Fruit fly (Drosophila melanogaster): ENCODE results near the gene CG5888.

Gene CG5888

dm6 chr2L:16390803-16391202 lies 57.5 kb downstream of the CG5888 start:
- TF ChIP-seq CG17801 (GFP tag; optimal IDR thresholded peaks at IDR 0.05; ENCODE audit: partially characterized antibody), result no peak

dm6 chr2L:16380973-16381372 lies 67.3 kb downstream of the CG5888 start:
- TF ChIP-seq CG17801 (GFP tag; optimal IDR thresholded peaks at IDR 0.05; ENCODE audit: partially characterized antibody), result no peak

- TF ChIP-seq CG17801 (GFP tag; optimal IDR thresholded peaks at IDR 0.05; ENCODE audit: partially characterized antibody), result no peak
Measured at dm6 chr2L:16374691-16375090, 73.6 kb downstream of the CG5888 start.

DNA sequence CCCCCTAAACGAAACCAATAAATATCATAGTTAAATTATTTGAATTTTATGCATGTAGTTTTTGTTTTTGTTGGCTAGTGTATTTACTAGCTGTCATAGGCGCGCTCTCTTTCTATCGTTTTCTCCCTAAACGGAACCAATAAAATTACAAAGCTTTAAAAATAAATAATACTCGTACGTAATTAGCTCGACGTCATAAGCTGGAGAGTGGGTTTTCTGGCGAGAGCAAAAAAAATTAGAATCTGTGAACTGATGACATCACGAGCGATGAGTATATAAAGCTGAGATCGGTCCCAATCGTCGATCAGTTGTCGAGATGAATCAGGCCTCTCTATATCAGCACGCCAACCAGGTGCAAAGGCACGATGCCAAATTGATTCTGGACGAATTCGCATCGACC lies 82.7 kb downstream of the CG5888 start, which contains the start of gene jhamt:
Gene jhamt (plus strand): TSS at position 301 of the 400 bp plus-strand sequence.
- TF ChIP-seq CG17801 (GFP tag; optimal IDR thresholded peaks at IDR 0.05; ENCODE audit: partially characterized antibody), result no peak

dm6 chr2L:16357865-16358264 lies 90.4 kb downstream of the CG5888 start:
- TF ChIP-seq CG17801 (GFP tag; optimal IDR thresholded peaks at IDR 0.05; ENCODE audit: partially characterized antibody), result no peak

DNA sequence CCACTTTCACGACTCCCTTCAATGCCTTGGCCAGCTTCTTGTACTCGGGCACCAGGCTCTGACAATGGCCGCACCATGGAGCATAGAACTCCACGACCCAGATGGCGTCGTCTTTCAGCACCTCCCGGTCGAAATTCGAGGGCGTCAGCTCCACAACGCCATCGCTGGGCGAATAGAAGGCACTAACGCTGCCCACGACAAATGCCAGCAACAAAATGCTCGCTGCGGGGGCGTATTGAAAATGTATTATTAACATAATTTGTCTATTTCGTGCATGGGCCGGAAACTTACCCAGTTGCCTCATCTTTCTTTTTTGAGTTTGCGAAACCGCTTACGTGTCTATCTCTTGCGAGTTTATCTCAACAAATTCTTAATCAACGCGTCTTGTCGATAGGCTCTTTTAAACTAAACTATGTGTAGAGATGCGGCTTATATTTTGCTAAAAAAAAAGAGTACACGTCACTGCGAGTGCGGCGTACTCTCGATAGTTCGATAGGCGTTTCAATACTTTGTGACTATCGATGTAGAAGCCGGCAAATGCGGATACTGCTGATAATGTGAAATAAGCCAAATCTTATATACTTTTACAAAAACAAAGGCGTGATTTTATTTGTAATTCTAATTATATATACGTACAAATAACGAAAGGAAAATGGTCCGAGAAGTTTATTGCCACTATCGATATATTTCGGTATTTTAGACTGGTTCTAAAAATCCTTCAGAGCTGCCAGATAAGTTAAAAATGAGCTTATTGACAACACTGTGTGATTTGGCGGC lies 91.8 kb downstream of the CG5888 start, which contains the start of gene CaBP1:
Gene CaBP1 (minus strand): TSS at position 487 of the 777 bp plus-strand sequence.
- peak; percentile 9 for TF ChIP-seq CG17801 (GFP tag; optimal IDR thresholded peaks at IDR 0.05; ENCODE audit: partially characterized antibody)

- no peak for TF ChIP-seq CG17801 (GFP tag; optimal IDR thresholded peaks at IDR 0.05; ENCODE audit: partially characterized antibody)
Measured at dm6 chr2L:16353765-16354164, 94.5 kb downstream of the CG5888 start.

DNA sequence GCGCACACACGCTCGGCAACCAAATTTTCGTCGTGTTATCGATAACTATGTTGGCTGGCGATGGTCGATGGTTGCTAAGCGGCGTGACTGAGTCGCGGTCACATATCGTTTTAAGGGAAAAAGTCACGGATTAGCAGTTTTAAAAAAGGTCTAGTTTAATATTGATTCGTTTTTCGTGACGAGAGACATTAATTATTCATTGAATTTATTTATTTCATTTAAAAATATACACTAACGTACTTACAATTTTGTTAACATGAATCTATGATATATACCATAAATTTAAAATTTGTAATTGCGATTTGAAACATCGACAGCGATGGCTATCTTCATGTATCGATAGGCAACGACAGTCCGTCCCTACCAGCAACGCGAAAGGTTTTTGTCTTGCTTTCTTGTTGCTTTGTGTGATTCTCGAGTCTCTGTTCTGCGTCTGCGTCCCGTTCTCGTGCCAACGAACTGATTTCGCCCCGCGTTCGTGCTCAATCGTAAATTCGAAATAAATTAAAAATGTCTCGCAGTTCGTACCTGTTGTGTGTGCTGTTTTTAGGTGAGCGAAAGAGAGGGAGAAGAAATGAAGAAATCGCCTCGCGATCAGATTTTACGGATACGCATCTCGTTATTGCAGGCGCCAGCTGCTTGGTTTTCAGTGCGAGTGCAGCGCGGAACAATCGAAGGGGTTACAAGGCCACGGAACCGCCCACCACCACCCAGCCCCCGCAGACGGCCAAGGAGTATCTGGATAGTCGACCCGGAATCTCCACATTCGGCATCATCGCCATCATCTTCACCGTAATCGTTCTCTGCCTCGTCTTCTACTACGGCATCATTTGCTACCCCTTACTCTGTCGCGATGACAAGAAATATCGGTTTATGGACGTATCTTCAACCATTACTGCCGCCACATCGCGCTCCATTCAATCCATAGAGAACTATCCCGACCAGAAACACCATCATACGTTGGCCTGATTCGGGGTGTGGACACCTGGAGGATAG lies 95.4 kb downstream of the CG5888 start, which contains the start of the genes Hyls1, chif and CG4455:
Gene Hyls1 (minus strand): TSS at position 44 of the 996 bp plus-strand sequence.
Gene chif (minus strand): TSS at position 44 of the 996 bp plus-strand sequence.
Gene CG4455 (plus strand): TSS at position 350 of the 996 bp plus-strand sequence.
- TF ChIP-seq CG17801 (GFP tag; optimal IDR thresholded peaks at IDR 0.05; ENCODE audit: partially characterized antibody), result peak; percentile 22

dm6 chr2L:16351805-16352584 lies 96.3 kb downstream of the CG5888 start:
- TF ChIP-seq CG17801 (GFP tag; optimal IDR thresholded peaks at IDR 0.05; ENCODE audit: partially characterized antibody), result peak; percentile 5

- peak; percentile 98 for TF ChIP-seq CG17801 (GFP tag; optimal IDR thresholded peaks at IDR 0.05; ENCODE audit: partially characterized antibody)
Measured at dm6 chr2L:16350742-16351568, 97.3 kb downstream of the CG5888 start.
